Worm (Caenorhabditis elegans): ENCODE measurements around the gene C50B6.3.

Gene C50B6.3

ce11 chrV:13313045-13313623 lies at the start of gene C50B6.3:
Gene C50B6.3 (plus strand): TSS chrV:13313573.
- TF ChIP-seq T22C8.4 (GFP tag; IDR thresholded peaks at IDR 0.05) = peak; percentile 69
- TF ChIP-seq ztf-23 (GFP tag; IDR thresholded peaks at IDR 0.05) = 0 out of 2 replicates have a peak, but pooled peaks have one; percentile 62
- TF ChIP-seq cog-1 (tag; optimal IDR thresholded peaks at IDR 0.05) = no peak

- TF ChIP-seq ztf-23 (GFP tag; IDR thresholded peaks at IDR 0.05) (no peak), klf-2 (GFP tag; conservative IDR thresholded peaks at IDR 0.05) (no peak), ref-1 (GFP tag; conservative IDR thresholded peaks at IDR 0.05) (no peak), med-1 (GFP tag; optimal IDR thresholded peaks at IDR 0.05; ENCODE audit: insufficient read depth) (no peak), cog-1 (tag; optimal IDR thresholded peaks at IDR 0.05) (no peak), T22C8.4 (GFP tag; IDR thresholded peaks at IDR 0.05) (no peak), flt-1 (GFP tag; IDR thresholded peaks at IDR 0.05) (no peak), ztf-29 (GFP tag; IDR thresholded peaks at IDR 0.05) (no peak)
These were observed 49.1 kb upstream of the C50B6.3 start, which contains the start of gene zip-5 for ce11 chrV:13264245-13264644. Gene zip-5 (plus strand): TSS chrV:13264545.

- TF ChIP-seq med-1 (GFP tag; optimal IDR thresholded peaks at IDR 0.05; ENCODE audit: insufficient read depth) = no peak
- TF ChIP-seq cog-1 (tag; optimal IDR thresholded peaks at IDR 0.05) = no peak
- no peak for TF ChIP-seq T22C8.4 (GFP tag; IDR thresholded peaks at IDR 0.05)
- TF ChIP-seq klf-2 (GFP tag; conservative IDR thresholded peaks at IDR 0.05) = no peak
- no peak for TF ChIP-seq tab-1 (GFP tag; IDR thresholded peaks at IDR 0.05)
- TF ChIP-seq ztf-23 (GFP tag; IDR thresholded peaks at IDR 0.05) = no peak
- no peak for TF ChIP-seq ref-1 (GFP tag; conservative IDR thresholded peaks at IDR 0.05)
- no peak for TF ChIP-seq flt-1 (GFP tag; IDR thresholded peaks at IDR 0.05)
- TF ChIP-seq ztf-29 (GFP tag; IDR thresholded peaks at IDR 0.05) = no peak
These were observed 47.7 kb upstream of the C50B6.3 start for ce11 chrV:13265628-13266027.

ce11 chrV:13266630-13267029 lies 46.7 kb upstream of the C50B6.3 start:
- TF ChIP-seq cog-1 (tag; optimal IDR thresholded peaks at IDR 0.05) (no peak), med-1 (GFP tag; optimal IDR thresholded peaks at IDR 0.05; ENCODE audit: insufficient read depth) (no peak), tab-1 (GFP tag; IDR thresholded peaks at IDR 0.05) (no peak), ref-1 (GFP tag; conservative IDR thresholded peaks at IDR 0.05) (no peak), T22C8.4 (GFP tag; IDR thresholded peaks at IDR 0.05) (no peak), ztf-23 (GFP tag; IDR thresholded peaks at IDR 0.05) (no peak), ztf-29 (GFP tag; IDR thresholded peaks at IDR 0.05) (no peak), flt-1 (GFP tag; IDR thresholded peaks at IDR 0.05) (no peak), klf-2 (GFP tag; conservative IDR thresholded peaks at IDR 0.05) (no peak)

ce11 chrV:13268032-13268431 lies 45.3 kb upstream of the C50B6.3 start:
- TF ChIP-seq med-1 (GFP tag; optimal IDR thresholded peaks at IDR 0.05; ENCODE audit: insufficient read depth) (no peak), ref-1 (GFP tag; conservative IDR thresholded peaks at IDR 0.05) (no peak), flt-1 (GFP tag; IDR thresholded peaks at IDR 0.05) (no peak), cog-1 (tag; optimal IDR thresholded peaks at IDR 0.05) (no peak)

- TF ChIP-seq ztf-23 (GFP tag; IDR thresholded peaks at IDR 0.05) = no peak
- no peak for TF ChIP-seq ztf-29 (GFP tag; IDR thresholded peaks at IDR 0.05)
- no peak for TF ChIP-seq cog-1 (tag; optimal IDR thresholded peaks at IDR 0.05)
- no peak for TF ChIP-seq med-1 (GFP tag; optimal IDR thresholded peaks at IDR 0.05; ENCODE audit: insufficient read depth)
- no peak for TF ChIP-seq T22C8.4 (GFP tag; IDR thresholded peaks at IDR 0.05)
These were observed 44.1 kb upstream of the C50B6.3 start for ce11 chrV:13269228-13269630.

- TF ChIP-seq ztf-29 (GFP tag; IDR thresholded peaks at IDR 0.05) (no peak), flt-1 (GFP tag; IDR thresholded peaks at IDR 0.05) (no peak), med-1 (GFP tag; optimal IDR thresholded peaks at IDR 0.05; ENCODE audit: insufficient read depth) (no peak), T22C8.4 (GFP tag; IDR thresholded peaks at IDR 0.05) (no peak), ref-1 (GFP tag; conservative IDR thresholded peaks at IDR 0.05) (no peak), ztf-23 (GFP tag; IDR thresholded peaks at IDR 0.05) (no peak), klf-2 (GFP tag; conservative IDR thresholded peaks at IDR 0.05) (no peak), tab-1 (GFP tag; IDR thresholded peaks at IDR 0.05) (no peak), cog-1 (tag; optimal IDR thresholded peaks at IDR 0.05) (no peak)
These were observed 41.1 kb upstream of the C50B6.3 start for ce11 chrV:13272275-13272674.

ce11 chrV:13273302-13273701 lies 40.1 kb upstream of the C50B6.3 start:
- TF ChIP-seq cog-1 (tag; optimal IDR thresholded peaks at IDR 0.05) = no peak
- TF ChIP-seq ztf-23 (GFP tag; IDR thresholded peaks at IDR 0.05) = no peak
- TF ChIP-seq tab-1 (GFP tag; IDR thresholded peaks at IDR 0.05) = no peak
- TF ChIP-seq klf-2 (GFP tag; conservative IDR thresholded peaks at IDR 0.05) = no peak
- TF ChIP-seq ref-1 (GFP tag; conservative IDR thresholded peaks at IDR 0.05) = no peak
- no peak for TF ChIP-seq T22C8.4 (GFP tag; IDR thresholded peaks at IDR 0.05)
- no peak for TF ChIP-seq flt-1 (GFP tag; IDR thresholded peaks at IDR 0.05)
- TF ChIP-seq ztf-29 (GFP tag; IDR thresholded peaks at IDR 0.05) = no peak
- no peak for TF ChIP-seq med-1 (GFP tag; optimal IDR thresholded peaks at IDR 0.05; ENCODE audit: insufficient read depth)

- no peak for TF ChIP-seq klf-2 (GFP tag; conservative IDR thresholded peaks at IDR 0.05)
- TF ChIP-seq flt-1 (GFP tag; IDR thresholded peaks at IDR 0.05) = no peak
- no peak for TF ChIP-seq med-1 (GFP tag; optimal IDR thresholded peaks at IDR 0.05; ENCODE audit: insufficient read depth)
- no peak for TF ChIP-seq ztf-29 (GFP tag; IDR thresholded peaks at IDR 0.05)
- no peak for TF ChIP-seq tab-1 (GFP tag; IDR thresholded peaks at IDR 0.05)
- TF ChIP-seq ztf-23 (GFP tag; IDR thresholded peaks at IDR 0.05) = no peak
- TF ChIP-seq cog-1 (tag; optimal IDR thresholded peaks at IDR 0.05) = no peak
These were observed 38.8 kb upstream of the C50B6.3 start for ce11 chrV:13274615-13275014.

- TF ChIP-seq T22C8.4 (GFP tag; IDR thresholded peaks at IDR 0.05) (no peak), flt-1 (GFP tag; IDR thresholded peaks at IDR 0.05) (no peak), cog-1 (tag; optimal IDR thresholded peaks at IDR 0.05) (no peak), ref-1 (GFP tag; conservative IDR thresholded peaks at IDR 0.05) (no peak), tab-1 (GFP tag; IDR thresholded peaks at IDR 0.05) (no peak), klf-2 (GFP tag; conservative IDR thresholded peaks at IDR 0.05) (no peak), ztf-23 (GFP tag; IDR thresholded peaks at IDR 0.05) (no peak), med-1 (GFP tag; optimal IDR thresholded peaks at IDR 0.05; ENCODE audit: insufficient read depth) (no peak), ztf-29 (GFP tag; IDR thresholded peaks at IDR 0.05) (no peak)
These were observed 37.4 kb upstream of the C50B6.3 start, which contains the start of gene F32F2.4 for ce11 chrV:13275959-13276358. Gene F32F2.4 (plus strand): TSS chrV:13276259.

Data from whole organism, midembryonic.